Worm (Caenorhabditis elegans): ENCODE data around the gene F32A11.1.

The F32A11.1 gene

DNA sequence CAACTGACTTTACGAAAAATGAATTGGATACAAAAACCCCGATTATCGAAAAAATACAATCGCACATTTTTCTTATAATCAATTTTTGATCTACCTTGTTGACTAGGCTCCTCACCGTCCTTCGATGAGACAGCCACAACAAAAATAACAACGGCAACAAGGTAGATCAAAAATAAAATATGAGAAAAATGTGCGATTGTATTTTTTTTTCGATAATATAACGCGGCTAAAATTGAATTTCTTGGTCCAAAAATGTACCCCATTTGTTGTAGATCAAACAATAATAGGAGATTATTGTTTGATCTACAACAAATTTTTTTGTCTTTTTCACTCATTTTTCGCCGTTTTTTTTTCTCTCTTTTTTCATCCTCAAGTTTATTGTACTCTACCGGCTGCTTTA lies 26.6 kb upstream of the F32A11.1 start:
- TF ChIP-seq npax-4 (tag; optimal IDR thresholded peaks at IDR 0.05) (no peak), eyg-1 (tag; optimal IDR thresholded peaks at IDR 0.05) (no peak), elt-4 (tag; optimal IDR thresholded peaks at IDR 0.05) (no peak), nfya-1 (tag; optimal IDR thresholded peaks at IDR 0.05) (no peak), ttx-3 (tag; optimal IDR thresholded peaks at IDR 0.05) (no peak), elt-2 (tag; optimal IDR thresholded peaks at IDR 0.05) (no peak), unc-86 (tag; optimal IDR thresholded peaks at IDR 0.05) (no peak)

DNA sequence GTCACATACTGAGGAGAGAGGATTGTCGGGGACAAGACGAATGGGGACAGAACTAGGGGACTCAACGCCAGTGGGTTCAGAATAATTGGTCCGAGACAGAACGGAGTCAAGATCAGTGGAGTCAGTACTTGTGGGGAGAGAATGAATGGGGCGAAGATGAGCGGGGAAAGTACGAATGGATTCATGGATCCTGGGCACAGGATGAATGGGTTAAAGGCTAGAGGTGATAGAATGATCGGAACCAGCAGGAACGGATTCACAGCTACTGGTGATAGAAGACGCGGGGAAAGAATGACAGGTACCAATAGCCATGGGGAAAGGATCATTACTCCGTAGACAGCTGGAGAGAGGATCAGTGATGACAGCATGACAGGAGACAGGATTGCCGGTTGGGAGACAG lies 17.6 kb upstream of the F32A11.1 start:
- TF ChIP-seq K09A11.1 (tag; optimal IDR thresholded peaks at IDR 0.05; ENCODE audit: insufficient read depth): no peak
- no peak for TF ChIP-seq tbx-7 (tag; optimal IDR thresholded peaks at IDR 0.05)
- TF ChIP-seq mec-3 (tag; optimal IDR thresholded peaks at IDR 0.05; ENCODE audit: borderline replicate concordance): no peak
- no peak for TF ChIP-seq ztf-16 (tag; optimal IDR thresholded peaks at IDR 0.05)
- no peak for TF ChIP-seq unc-42 (tag; optimal IDR thresholded peaks at IDR 0.05)
- no peak for TF ChIP-seq unc-55 (GFP tag; optimal IDR thresholded peaks at IDR 0.05)
- no peak for TF ChIP-seq F13H6.1 (tag; optimal IDR thresholded peaks at IDR 0.05)
- TF ChIP-seq gmeb-2 (tag; optimal IDR thresholded peaks at IDR 0.05): no peak

- TF ChIP-seq Y22D7AL.16 (tag; optimal IDR thresholded peaks at IDR 0.05): no peak
- TF ChIP-seq tbx-7 (tag; optimal IDR thresholded peaks at IDR 0.05): no peak
- no peak for TF ChIP-seq eyg-1 (tag; optimal IDR thresholded peaks at IDR 0.05)
- TF ChIP-seq hlh-30 (tag; optimal IDR thresholded peaks at IDR 0.05; ENCODE audit: insufficient read depth): no peak
- no peak for TF ChIP-seq hlh-13 (GFP tag; optimal IDR thresholded peaks at IDR 0.05)
- TF ChIP-seq unc-55 (GFP tag; optimal IDR thresholded peaks at IDR 0.05): no peak
- no peak for TF ChIP-seq ceh-48 (tag; optimal IDR thresholded peaks at IDR 0.05)
- no peak for TF ChIP-seq ceh-14 (tag; optimal IDR thresholded peaks at IDR 0.05)
- TF ChIP-seq lim-6 (tag; optimal IDR thresholded peaks at IDR 0.05): no peak
- no peak for TF ChIP-seq nhr-232 (tag; optimal IDR thresholded peaks at IDR 0.05)
- no peak for TF ChIP-seq pha-4 (tag; optimal IDR thresholded peaks at IDR 0.05)
- no peak for TF ChIP-seq T23F11.4 (GFP tag; optimal IDR thresholded peaks at IDR 0.05)
- no peak for TF ChIP-seq F13H6.1 (tag; optimal IDR thresholded peaks at IDR 0.05)
- no peak for TF ChIP-seq npax-4 (tag; optimal IDR thresholded peaks at IDR 0.05)
- TF ChIP-seq fkh-6 (tag; optimal IDR thresholded peaks at IDR 0.05): no peak
- TF ChIP-seq che-1 (tag; optimal IDR thresholded peaks at IDR 0.05): no peak
- no peak for TF ChIP-seq ceh-45 (GFP tag; IDR thresholded peaks at IDR 0.05)
- no peak for TF ChIP-seq ceh-22 (tag; optimal IDR thresholded peaks at IDR 0.05)
- TF ChIP-seq pat-9 (tag; optimal IDR thresholded peaks at IDR 0.05): no peak
- TF ChIP-seq unc-42 (tag; optimal IDR thresholded peaks at IDR 0.05): no peak
Observed at ce11 chrII:13142372-13142771, 14.8 kb upstream of the F32A11.1 start.

ce11 chrII:13145204-13145603 lies 11.9 kb upstream of the F32A11.1 start, which contains the start of gene mltn-1:
Gene mltn-1, minus strand, starts transcription at chrII:13145225.
- no peak for TF ChIP-seq fkh-6 (tag; optimal IDR thresholded peaks at IDR 0.05)
- TF ChIP-seq unc-86 (tag; optimal IDR thresholded peaks at IDR 0.05): no peak
- TF ChIP-seq dmd-4 (tag; optimal IDR thresholded peaks at IDR 0.05; ENCODE audit: borderline replicate concordance): no peak
- TF ChIP-seq ceh-31 (tag; optimal IDR thresholded peaks at IDR 0.05): no peak
- no peak for TF ChIP-seq ceh-14 (tag; optimal IDR thresholded peaks at IDR 0.05)
- no peak for TF ChIP-seq pqm-1 (tag; optimal IDR thresholded peaks at IDR 0.05)
- no peak for TF ChIP-seq ceh-22 (tag; optimal IDR thresholded peaks at IDR 0.05)
- TF ChIP-seq syd-9 (tag; optimal IDR thresholded peaks at IDR 0.05): no peak
- TF ChIP-seq T23F11.4 (GFP tag; optimal IDR thresholded peaks at IDR 0.05): no peak
- TF ChIP-seq elt-4 (tag; optimal IDR thresholded peaks at IDR 0.05): no peak
- no peak for TF ChIP-seq hlh-13 (GFP tag; optimal IDR thresholded peaks at IDR 0.05)
- no peak for TF ChIP-seq pax-1 (tag; optimal IDR thresholded peaks at IDR 0.05)
- no peak for TF ChIP-seq sox-4 (tag; optimal IDR thresholded peaks at IDR 0.05)
- no peak for TF ChIP-seq C38D4.7 (GFP tag; optimal IDR thresholded peaks at IDR 0.05)
- no peak for TF ChIP-seq unc-3 (GFP tag; conservative IDR thresholded peaks at IDR 0.05)
- no peak for TF ChIP-seq unc-3 (tag; optimal IDR thresholded peaks at IDR 0.05)
- TF ChIP-seq C08G9.2 (tag; optimal IDR thresholded peaks at IDR 0.05): no peak
